Worm (Caenorhabditis elegans) whole organism, L2 larva: Measurements from ENCODE around the gene tomm-70.

Experiments used
- F13H6.1 ChIP-seq: sonication (generic microtip); optimal IDR thresholded peaks from 2 replicates; lab custom pipeline; 2016; ENCODE audit warnings: missing genetic modification characterization, missing compliant biosample characterization
- ama-1 ChIP-seq: fragments of 150-350 bp; optimal IDR thresholded peaks from 2 replicates; lab custom pipeline; 2018; ENCODE audit warnings: inconsistent platforms
- blmp-1 ChIP-seq: sonication (generic microtip); optimal IDR thresholded peaks from 2 replicates; lab custom pipeline; 2017; ENCODE audit warnings: missing genetic modification characterization, mild to moderate bottlenecking, missing compliant biosample characterization, antibody characterized with exemption, moderate library complexity; ENCODE audit not compliant: insufficient read depth
- ceh-16 ChIP-seq: fragments of 150-350 bp; optimal IDR thresholded peaks from 2 replicates; lab custom pipeline; 2014; ENCODE audit warnings: missing biosample characterization, missing genetic modification characterization
- ceh-82 ChIP-seq: fragments of 150-350 bp; optimal IDR thresholded peaks from 2 replicates; lab custom pipeline; 2014; ENCODE audit warnings: missing biosample characterization, missing genetic modification characterization
- elt-1 ChIP-seq: fragments of 150-350 bp; optimal IDR thresholded peaks from 2 replicates; lab custom pipeline; 2014; ENCODE audit warnings: missing biosample characterization, missing genetic modification characterization
- mdl-1 ChIP-seq, 2 experiments: fragments of 150-350 bp in 1 of 2; sonication (generic microtip) in 1 of 2; optimal IDR thresholded peaks; 2 replicates each; lab custom pipeline; 2017; ENCODE audit warnings: missing biosample characterization in 2 of 2, missing genetic modification characterization in 2 of 2
- nhr-237 ChIP-seq: fragments of 150-350 bp; optimal IDR thresholded peaks from 2 replicates; lab custom pipeline; 2014; ENCODE audit warnings: missing biosample characterization, missing genetic modification characterization
- skn-1 ChIP-seq: sonication (generic microtip); optimal IDR thresholded peaks from 2 replicates; lab custom pipeline; 2017; ENCODE audit warnings: missing biosample characterization, missing genetic modification characterization
- unc-62 ChIP-seq: fragments of 150-350 bp; optimal IDR thresholded peaks from 2 replicates; lab custom pipeline; 2014; ENCODE audit warnings: missing biosample characterization, missing genetic modification reagents, missing genetic modification characterization

DNA sequence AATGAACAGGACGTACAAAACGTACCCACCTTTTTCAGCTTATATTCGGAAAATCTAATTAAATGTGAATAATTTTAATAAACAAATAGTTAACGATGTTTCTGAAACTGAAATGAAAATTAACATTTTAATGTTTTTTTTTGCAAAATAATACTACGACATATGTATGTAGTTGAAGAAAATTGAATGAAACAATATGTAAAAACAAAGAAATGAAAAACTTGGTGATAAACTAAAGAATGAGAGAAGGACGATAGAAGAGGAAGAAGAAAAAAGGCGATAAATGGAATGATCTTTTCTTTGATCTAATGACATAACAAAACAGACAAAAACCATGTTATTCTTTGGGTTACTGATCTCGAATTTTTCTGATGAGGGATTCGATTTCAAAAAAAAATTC is 44.2 kb downstream of the tomm-70 start, which contains the start of gene B0303.11:
- TF ChIP-seq F13H6.1 (tag; lab: Kevin White, UChicago) (no peak), ama-1 (lab: Kevin White, UChicago) (no peak), unc-62 (GFP tag; lab: Kevin White, UChicago) (no peak), elt-1 (no peak), blmp-1 (tag; lab: Kevin White, UChicago) (no peak), mdl-1 (tag; optimal IDR thresholded peaks at IDR 0.05; lab: Kevin White, UChicago) (no peak), ceh-16 (tag; lab: Kevin White, UChicago) (no peak), ceh-82 (tag; lab: Kevin White, UChicago) (no peak), nhr-237 (tag; lab: Kevin White, UChicago) (no peak), skn-1 (tag; lab: Kevin White, UChicago) (no peak)
